Worm (Caenorhabditis elegans) whole organism, young adult: ENCODE measurements around the gene vps-16.

Source experiments
- B0019.2 ChIP-seq: fragments of 200-800 bp; sonication (Bioruptor generic); conservative IDR thresholded peaks from 2 replicates; pipeline ENCODE4 v1.3.6; 2022; ENCODE audit warnings: missing genetic modification reagents, missing genetic modification characterization, missing compliant biosample characterization
- B0336.3 ChIP-seq: fragments of 200-800 bp; sonication (Bioruptor generic); IDR thresholded peaks from 2 replicates; pipeline ENCODE4 v1.3.6; 2022; ENCODE audit warnings: missing genetic modification characterization, missing compliant biosample characterization
- C17E4.6 ChIP-seq: fragments of 200-800 bp; sonication (Bioruptor generic); IDR thresholded peaks from 2 replicates; pipeline ENCODE4 v1.3.6; 2022; ENCODE audit warnings: missing genetic modification reagents, missing genetic modification characterization, missing compliant biosample characterization
- D2030.7 ChIP-seq: fragments of 200-800 bp; sonication (Bioruptor generic); IDR thresholded peaks from 2 replicates; pipeline ENCODE4 v1.3.6; 2022; ENCODE audit warnings: missing genetic modification reagents, missing genetic modification characterization, missing compliant biosample characterization
- F23B12.7 ChIP-seq: sonication (generic microtip); optimal IDR thresholded peaks from 2 replicates; lab custom pipeline; 2017; ENCODE audit warnings: missing genetic modification characterization, mild to moderate bottlenecking, missing compliant biosample characterization, antibody characterized with exemption, moderate library complexity; ENCODE audit not compliant: insufficient read depth
- F37B4.10 ChIP-seq: fragments of 200-800 bp; sonication (Bioruptor generic); IDR thresholded peaks from 2 replicates; pipeline ENCODE4 v1.3.6; 2022; ENCODE audit warnings: missing genetic modification characterization, missing compliant biosample characterization
- F55B11.4 ChIP-seq: sonication (generic microtip); optimal IDR thresholded peaks from 2 replicates; lab custom pipeline; 2016; ENCODE audit warnings: missing compliant biosample characterization, missing genetic modification characterization, borderline replicate concordance; ENCODE audit not compliant: insufficient read depth
- Y53F4B.3 ChIP-seq: fragments of 200-800 bp; sonication (Bioruptor generic); IDR thresholded peaks from 2 replicates; pipeline ENCODE4 v1.3.6; 2022; ENCODE audit warnings: missing genetic modification reagents, missing genetic modification characterization, missing compliant biosample characterization
- Y53G8AR.9 ChIP-seq: fragments of 200-800 bp; sonication (Bioruptor generic); conservative IDR thresholded peaks from 2 replicates; pipeline ENCODE4 v1.3.6; 2022; ENCODE audit warnings: missing genetic modification reagents, missing genetic modification characterization, missing compliant biosample characterization
- Y56A3A.18 ChIP-seq: fragments of 200-800 bp; sonication (Bioruptor generic); IDR thresholded peaks from 2 replicates; pipeline ENCODE4 v1.3.6; 2022; ENCODE audit warnings: missing genetic modification reagents, missing genetic modification characterization, missing compliant biosample characterization
- Y67H2A.10 ChIP-seq: fragments of 200-800 bp; sonication (Bioruptor generic); conservative IDR thresholded peaks from 2 replicates; pipeline ENCODE4 v1.3.6; 2022; ENCODE audit warnings: missing genetic modification reagents, missing genetic modification characterization, missing compliant biosample characterization
- Y79H2A.3 ChIP-seq: fragments of 200-800 bp; sonication (Bioruptor generic); conservative IDR thresholded peaks from 2 replicates; pipeline ENCODE4 v1.3.6; 2022; ENCODE audit warnings: missing genetic modification reagents, missing genetic modification characterization, missing compliant biosample characterization
- ama-1 ChIP-seq, 3 experiments: fragments of 150-350 bp in 1 of 3; sonication (generic microtip) in 2 of 3; optimal IDR thresholded peaks; 2 replicates each; lab custom pipeline; 2014 to 2018; ENCODE audit warnings: missing biosample characterization in 2 of 3, missing genetic modification characterization in 2 of 3, missing genetic modification reagents in 2 of 3
- aptf-2 ChIP-seq: fragments of 200-800 bp; sonication (Bioruptor generic); conservative IDR thresholded peaks from 2 replicates; pipeline ENCODE4 v1.3.6; 2022; ENCODE audit warnings: missing genetic modification reagents, missing genetic modification characterization, missing compliant biosample characterization
- attf-5 ChIP-seq: fragments of 200-800 bp; sonication (Bioruptor generic); optimal IDR thresholded peaks from 2 replicates; lab custom pipeline; 2018; ENCODE audit warnings: mild to moderate bottlenecking, missing genetic modification characterization, missing compliant biosample characterization
- attf-6 ChIP-seq: fragments of 200-800 bp; sonication (Bioruptor generic); IDR thresholded peaks from 2 replicates; pipeline ENCODE4 v1.3.6; 2022; ENCODE audit warnings: missing genetic modification reagents, missing genetic modification characterization, missing compliant biosample characterization
- ceh-27 ChIP-seq: fragments of 200-800 bp; sonication (Bioruptor generic); optimal IDR thresholded peaks from 2 replicates; lab custom pipeline; 2018; ENCODE audit warnings: mild to moderate bottlenecking, missing genetic modification characterization, moderate library complexity, missing compliant biosample characterization
- ceh-58 ChIP-seq: fragments of 200-800 bp; sonication (Bioruptor generic); IDR thresholded peaks from 2 replicates; pipeline ENCODE4 v1.3.6; 2022; ENCODE audit warnings: missing genetic modification characterization, missing compliant biosample characterization
- fkh-3 ChIP-seq: sonication (generic microtip); optimal IDR thresholded peaks from 2 replicates; lab custom pipeline; 2016; ENCODE audit warnings: mild to moderate bottlenecking, missing genetic modification characterization, missing compliant biosample characterization
- gei-17 ChIP-seq: fragments of 200-800 bp; sonication (Bioruptor generic); optimal IDR thresholded peaks from 2 replicates; lab custom pipeline; 2018; ENCODE audit warnings: mild to moderate bottlenecking, missing genetic modification characterization, missing compliant biosample characterization
- him-1 ChIP-seq: sonication (generic microtip); optimal IDR thresholded peaks from 2 replicates; lab custom pipeline; 2016; ENCODE audit warnings: missing genotype, missing genetic modification reagents, missing genetic modification characterization, missing compliant biosample characterization
- hlh-12 ChIP-seq: sonication (generic microtip); optimal IDR thresholded peaks from 2 replicates; lab custom pipeline; 2016; ENCODE audit warnings: missing genetic modification characterization, missing compliant biosample characterization
- hmg-1.2 ChIP-seq: fragments of 200-800 bp; sonication (Bioruptor generic); IDR thresholded peaks from 2 replicates; pipeline ENCODE4 v1.3.6; 2022; ENCODE audit warnings: missing genetic modification reagents, missing genetic modification characterization, missing compliant biosample characterization
- hmg-20 ChIP-seq: fragments of 200-800 bp; sonication (Bioruptor generic); IDR thresholded peaks from 2 replicates; pipeline ENCODE4 v1.3.6; 2022; ENCODE audit warnings: missing genetic modification reagents, missing genetic modification characterization, missing compliant biosample characterization
- hrde-1 ChIP-seq: sonication (generic microtip); optimal IDR thresholded peaks from 2 replicates; lab custom pipeline; 2016; ENCODE audit warnings: missing genetic modification characterization, mild to moderate bottlenecking, missing compliant biosample characterization, moderate library complexity, missing genotype, missing genetic modification reagents, borderline replicate concordance
- hsf-1 ChIP-seq: fragments of 200-800 bp; sonication (Bioruptor generic); IDR thresholded peaks from 2 replicates; pipeline ENCODE4 v1.3.6; 2022; ENCODE audit warnings: missing genetic modification reagents, missing genetic modification characterization, missing compliant biosample characterization
- let-607 ChIP-seq, 2 experiments: fragments of 200-800 bp in 1 of 2; sonication (Bioruptor generic) in 1 of 2; sonication (generic microtip) in 1 of 2; optimal IDR thresholded peaks; 2 replicates each; lab custom pipeline; 2016 to 2018; ENCODE audit warnings: mild to moderate bottlenecking in 2 of 2, missing compliant biosample characterization in 2 of 2, missing genetic modification characterization in 2 of 2, moderate library complexity in 2 of 2, missing genotype in 1 of 2
- lin-26 ChIP-seq: fragments of 200-800 bp; sonication (Bioruptor generic); IDR thresholded peaks from 2 replicates; pipeline ENCODE4 v1.3.6; 2022; ENCODE audit warnings: missing genetic modification reagents, missing genetic modification characterization, missing compliant biosample characterization
- lin-35 ChIP-seq, 3 experiments: fragments of 150-350 bp in 2 of 3; sonication (generic microtip) in 1 of 3; optimal IDR thresholded peaks; 2 replicates each; lab custom pipeline; 2014 to 2018; ENCODE audit warnings: missing biosample characterization in 3 of 3, missing genetic modification characterization in 3 of 3, missing genetic modification reagents in 3 of 3
- lin-54 ChIP-seq: fragments of 200-800 bp; sonication (Bioruptor generic); optimal IDR thresholded peaks from 2 replicates; lab custom pipeline; 2018; ENCODE audit warnings: mild to moderate bottlenecking, missing genetic modification characterization, missing compliant biosample characterization
- lsl-1 ChIP-seq: fragments of 200-800 bp; sonication (Bioruptor generic); optimal IDR thresholded peaks from 2 replicates; lab custom pipeline; 2018; ENCODE audit warnings: mild to moderate bottlenecking, missing genetic modification characterization, moderate library complexity, missing compliant biosample characterization
- madf-10 ChIP-seq: sonication (generic microtip); optimal IDR thresholded peaks from 2 replicates; lab custom pipeline; 2016; ENCODE audit warnings: mild to moderate bottlenecking, missing genetic modification characterization, missing compliant biosample characterization
- madf-6 ChIP-seq: fragments of 200-800 bp; sonication (Bioruptor generic); IDR thresholded peaks from 2 replicates; pipeline ENCODE4 v1.3.6; 2022; ENCODE audit warnings: missing genetic modification reagents, missing genetic modification characterization, missing compliant biosample characterization
- mcd-1 ChIP-seq: fragments of 200-800 bp; sonication (Bioruptor generic); IDR thresholded peaks from 2 replicates; pipeline ENCODE4 v1.3.6; 2022; ENCODE audit warnings: missing genetic modification reagents, missing genetic modification characterization, missing compliant biosample characterization
- nhr-120 ChIP-seq: fragments of 200-800 bp; sonication (Bioruptor generic); IDR thresholded peaks from 2 replicates; pipeline ENCODE4 v1.3.6; 2022; ENCODE audit warnings: missing genetic modification characterization, missing compliant biosample characterization
- nhr-90 ChIP-seq: sonication (generic microtip); optimal IDR thresholded peaks from 2 replicates; lab custom pipeline; 2016; ENCODE audit warnings: missing genotype, mild to moderate bottlenecking, missing genetic modification characterization, missing compliant biosample characterization
- pbrm-1 ChIP-seq: fragments of 200-800 bp; sonication (Bioruptor generic); IDR thresholded peaks from 2 replicates; pipeline ENCODE4 v1.3.6; 2022; ENCODE audit warnings: missing genetic modification reagents, missing genetic modification characterization, missing compliant biosample characterization
- rpc-1 ChIP-seq, 2 experiments: fragments of 150-350 bp in 1 of 2; sonication (generic microtip) in 1 of 2; optimal IDR thresholded peaks; 2 replicates each; lab custom pipeline; 2014 to 2018; ENCODE audit warnings: missing biosample characterization in 1 of 2, missing genetic modification characterization in 1 of 2, missing genetic modification reagents in 1 of 2, missing genotype in 1 of 2
- snpc-3.4 ChIP-seq: sonication (generic microtip); optimal IDR thresholded peaks from 2 replicates; lab custom pipeline; 2017; ENCODE audit warnings: missing genetic modification characterization, mild to moderate bottlenecking, missing compliant biosample characterization, antibody characterized with exemption, moderate library complexity, missing genotype, missing genetic modification reagents
- unc-130 ChIP-seq: sonication (generic microtip); optimal IDR thresholded peaks from 2 replicates; lab custom pipeline; 2016; ENCODE audit warnings: missing genetic modification reagents, missing genetic modification characterization, missing compliant biosample characterization
- xnd-1 ChIP-seq: sonication (generic microtip); optimal IDR thresholded peaks from 2 replicates; lab custom pipeline; 2016; ENCODE audit warnings: missing genotype, missing genetic modification reagents, missing genetic modification characterization, missing compliant biosample characterization
- ztf-25 ChIP-seq: fragments of 200-800 bp; sonication (Bioruptor generic); IDR thresholded peaks from 2 replicates; pipeline ENCODE4 v1.3.6; 2022; ENCODE audit warnings: missing genetic modification reagents, missing genetic modification characterization, missing compliant biosample characterization
- ztf-26 ChIP-seq: sonication (generic microtip); optimal IDR thresholded peaks from 2 replicates; lab custom pipeline; 2017; ENCODE audit warnings: missing genetic modification characterization, missing compliant biosample characterization

vps-16 gene

ce11 chrIII:6439854-6440253 is 6.8 kb downstream of the vps-16 start:
- peak; percentile 55 for TF ChIP-seq snpc-3.4 (tag; lab: Kevin White, UChicago)
- TF ChIP-seq lsl-1 = peak; percentile 32
- no peak for TF ChIP-seq lin-26 (GFP tag; lab: Robert Waterston, UW)
- TF ChIP-seq B0336.3 (GFP tag; lab: Robert Waterston, UW) = 0 out of 2 replicates have a peak, but pooled peaks have one; percentile 29
- peak; percentile 41; the same call in 1 of the 2 replicates for TF ChIP-seq Y53G8AR.9 (GFP tag; lab: Robert Waterston, UW)
- peak; percentile 43; the same call in 1 of the 2 replicates for TF ChIP-seq D2030.7 (GFP tag; lab: Robert Waterston, UW)
- TF ChIP-seq lin-54 (GFP tag; lab: Kevin White, UChicago) = peak; percentile 19
- TF ChIP-seq xnd-1 (tag; lab: Kevin White, UChicago) = peak; percentile 1
- TF ChIP-seq hsf-1 = 0 out of 2 replicates have a peak, but pooled peaks have one; percentile 52
- TF ChIP-seq C17E4.6 (GFP tag; lab: Robert Waterston, UW) = 0 out of 2 replicates have a peak, but pooled peaks have one; percentile 46
- TF ChIP-seq nhr-120 (GFP tag; lab: Robert Waterston, UW) = no peak
- peak; percentile 40 for TF ChIP-seq hrde-1 (tag; lab: Kevin White, UChicago)
- TF ChIP-seq Y56A3A.18 (GFP tag; lab: Robert Waterston, UW) = peak; percentile 14; the same call in 1 of the 2 replicates
- TF ChIP-seq F55B11.4 (tag; lab: Kevin White, UChicago) = no peak
- no peak for TF ChIP-seq F37B4.10 (GFP tag; lab: Robert Waterston, UW)
- TF ChIP-seq mcd-1 (GFP tag; lab: Robert Waterston, UW) = no peak
- TF ChIP-seq Y79H2A.3 (GFP tag; lab: Robert Waterston, UW) = 0 out of 2 replicates have a peak, but pooled peaks have one; percentile 25
- peak; percentile 41 for TF ChIP-seq unc-130 (GFP tag; lab: Kevin White, UChicago)
- no peak for TF ChIP-seq ceh-58
- TF ChIP-seq madf-6 (GFP tag; lab: Robert Waterston, UW) = 0 out of 2 replicates have a peak, but pooled peaks have one; percentile 25
- TF ChIP-seq him-1 (tag; lab: Kevin White, UChicago) = peak; percentile 84

- TF ChIP-seq fkh-3 = no peak
- no peak for TF ChIP-seq ztf-25 (GFP tag; lab: Robert Waterston, UW)
- peak; percentile 10 for TF ChIP-seq F23B12.7 (tag; lab: Kevin White, UChicago)
- no peak for TF ChIP-seq nhr-90 (tag; lab: Kevin White, UChicago)
- 0 out of 2 replicates have a peak, but pooled peaks have one; percentile 30 for TF ChIP-seq aptf-2 (GFP tag; lab: Robert Waterston, UW)
- TF ChIP-seq lin-54 (GFP tag; lab: Kevin White, UChicago) = peak; percentile 80
- TF ChIP-seq attf-5 = no peak
- TF ChIP-seq hmg-20 (GFP tag; lab: Robert Waterston, UW) = no peak
- TF ChIP-seq Y53F4B.3 (GFP tag; lab: Robert Waterston, UW) = no peak
- TF ChIP-seq pbrm-1 (GFP tag; lab: Robert Waterston, UW) = peak; percentile 65
- 0 out of 2 replicates have a peak, but pooled peaks have one; percentile 36 for TF ChIP-seq Y67H2A.10 (GFP tag; lab: Robert Waterston, UW)
- TF ChIP-seq lin-35 (GFP tag; optimal IDR thresholded peaks at IDR 0.05; lab: Kevin White, UChicago) = peak; percentile 21 to 55 (median 33)
- TF ChIP-seq let-607 (tag; optimal IDR thresholded peaks at IDR 0.05; lab: Kevin White, UChicago) = peak in 1 of 2 experiments; percentile 21
- no peak for TF ChIP-seq hlh-12
- no peak for TF ChIP-seq gei-17 (GFP tag; lab: Kevin White, UChicago)
- TF ChIP-seq F55B11.4 (tag; lab: Kevin White, UChicago) = no peak
- no peak for TF ChIP-seq ztf-26
- peak; percentile 75 for TF ChIP-seq B0019.2 (GFP tag; lab: Robert Waterston, UW)
- peak; percentile 91 for TF ChIP-seq D2030.7 (GFP tag; lab: Robert Waterston, UW)
- TF ChIP-seq ama-1 (optimal IDR thresholded peaks at IDR 0.05; lab: Kevin White, UChicago) = no peak
- no peak for TF ChIP-seq ama-1 (GFP tag; optimal IDR thresholded peaks at IDR 0.05; lab: Kevin White, UChicago)
- TF ChIP-seq hmg-1.2 (GFP tag; lab: Robert Waterston, UW) = peak; percentile 50; the same call in 1 of the 2 replicates
- no peak for TF ChIP-seq rpc-1 (optimal IDR thresholded peaks at IDR 0.05; lab: Kevin White, UChicago)
- no peak for TF ChIP-seq rpc-1 (tag; optimal IDR thresholded peaks at IDR 0.05; lab: Kevin White, UChicago)
- TF ChIP-seq ceh-27 (GFP tag; lab: Kevin White, UChicago) = no peak
- 0 out of 2 replicates have a peak, but pooled peaks have one; percentile 58 for TF ChIP-seq attf-6 (GFP tag; lab: Robert Waterston, UW)
- no peak for TF ChIP-seq madf-10
These were observed 9.5 kb downstream of the vps-16 start, which contains the start of gene mel-32 for ce11 chrIII:6442305-6443125. mel-32 (minus strand) TSS chrIII:6443000.
